Worm (Caenorhabditis elegans): ENCODE data around the gene F22B5.10.

F22B5.10 gene

ce11 chrII:8440792-8441191, 26.2 kb upstream of the F22B5.10 start:
- no peak for TF ChIP-seq unc-55 (GFP tag; optimal IDR thresholded peaks at IDR 0.05)
- no peak for TF ChIP-seq unc-39 (tag; optimal IDR thresholded peaks at IDR 0.05)
- peak; percentile 40 for TF ChIP-seq egl-27 (tag; optimal IDR thresholded peaks at IDR 0.05)
- TF ChIP-seq sma-9 (GFP tag; optimal IDR thresholded peaks at IDR 0.05), result peak; percentile 90
- TF ChIP-seq sma-9 (tag; optimal IDR thresholded peaks at IDR 0.05), result no peak
- peak; percentile 50 for TF ChIP-seq blmp-1 (tag; optimal IDR thresholded peaks at IDR 0.05; ENCODE audit: insufficient read depth)
- TF ChIP-seq sma-3 (GFP tag; optimal IDR thresholded peaks at IDR 0.05), result peak; percentile 85
- peak in 1 of 2 experiments; percentile 37 for TF ChIP-seq lsy-2 (tag; optimal IDR thresholded peaks at IDR 0.05)
- peak; percentile 54 for TF ChIP-seq F13H6.1 (tag; optimal IDR thresholded peaks at IDR 0.05)
- peak; percentile 86 for TF ChIP-seq nhr-21 (tag; optimal IDR thresholded peaks at IDR 0.05)
- TF ChIP-seq mdl-1 (tag; optimal IDR thresholded peaks at IDR 0.05), result peak; percentile 5 to 20
- TF ChIP-seq fos-1 (tag; optimal IDR thresholded peaks at IDR 0.05), result peak; percentile 54
- no peak for TF ChIP-seq nhr-77 (tag; optimal IDR thresholded peaks at IDR 0.05)
- TF ChIP-seq ztf-4 (tag; optimal IDR thresholded peaks at IDR 0.05), result no peak
- TF ChIP-seq C34F6.9 (tag; optimal IDR thresholded peaks at IDR 0.05), result no peak
- TF ChIP-seq R02D3.7 (tag; optimal IDR thresholded peaks at IDR 0.05), result no peak
- TF ChIP-seq snpc-4 (tag; optimal IDR thresholded peaks at IDR 0.05), result no peak
- peak; percentile 66 for TF ChIP-seq nhr-25 (tag; optimal IDR thresholded peaks at IDR 0.05)

DNA sequence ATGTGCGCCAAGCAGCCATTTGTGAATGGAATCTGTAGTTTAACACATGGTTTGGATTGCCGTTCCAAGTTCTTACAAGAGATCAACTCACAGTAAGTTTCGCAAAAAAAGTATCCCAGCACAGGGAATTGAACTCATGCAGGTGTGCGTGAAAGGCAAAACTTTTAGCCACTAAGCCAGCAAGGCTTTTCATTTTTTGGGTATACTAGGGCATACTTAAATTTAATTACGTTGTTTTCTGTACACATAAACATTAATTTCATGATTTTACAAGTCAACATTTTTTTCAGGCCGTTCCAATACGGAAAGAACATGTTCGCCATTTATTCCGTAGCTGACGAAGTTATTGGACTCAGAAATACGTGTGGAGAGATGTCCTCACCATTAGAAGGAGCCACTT, 25.5 kb upstream of the F22B5.10 start:
- no peak for TF ChIP-seq ama-1 (optimal IDR thresholded peaks at IDR 0.05)
- TF ChIP-seq mdl-1 (tag; optimal IDR thresholded peaks at IDR 0.05), result no peak
- no peak for TF ChIP-seq zag-1 (tag; optimal IDR thresholded peaks at IDR 0.05)
- no peak for TF ChIP-seq ceh-82 (tag; optimal IDR thresholded peaks at IDR 0.05)
- TF ChIP-seq aly-2 (tag; optimal IDR thresholded peaks at IDR 0.05), result no peak
- peak; percentile 1 for TF ChIP-seq ztf-4 (tag; optimal IDR thresholded peaks at IDR 0.05)
- no peak for TF ChIP-seq ztf-1 (GFP tag; conservative IDR thresholded peaks at IDR 0.05)
- peak; percentile 25 for TF ChIP-seq sma-9 (GFP tag; optimal IDR thresholded peaks at IDR 0.05)
- TF ChIP-seq sma-9 (tag; optimal IDR thresholded peaks at IDR 0.05), result no peak

ce11 chrII:8442176-8442575, 24.8 kb upstream of the F22B5.10 start:
- TF ChIP-seq egl-27 (tag; optimal IDR thresholded peaks at IDR 0.05), result no peak
- peak; percentile 16 for TF ChIP-seq fos-1 (tag; optimal IDR thresholded peaks at IDR 0.05)
- no peak for TF ChIP-seq ceh-82 (tag; optimal IDR thresholded peaks at IDR 0.05)
- no peak for TF ChIP-seq alr-1 (tag; optimal IDR thresholded peaks at IDR 0.05)
- peak; percentile 59 for TF ChIP-seq unc-55 (GFP tag; optimal IDR thresholded peaks at IDR 0.05)
- TF ChIP-seq lin-13 (GFP tag; optimal IDR thresholded peaks at IDR 0.05), result no peak
- TF ChIP-seq lsy-2 (tag; optimal IDR thresholded peaks at IDR 0.05), result peak; percentile 76 to 93
- peak; percentile 17 for TF ChIP-seq blmp-1 (tag; optimal IDR thresholded peaks at IDR 0.05; ENCODE audit: insufficient read depth)
- TF ChIP-seq F13H6.1 (tag; optimal IDR thresholded peaks at IDR 0.05), result peak; percentile 1
- TF ChIP-seq crh-2 (tag; optimal IDR thresholded peaks at IDR 0.05), result peak; percentile 31
- TF ChIP-seq mab-5 (tag; optimal IDR thresholded peaks at IDR 0.05), result no peak
- TF ChIP-seq C34F6.9 (tag; optimal IDR thresholded peaks at IDR 0.05), result peak; percentile 43
- peak; percentile 42 for TF ChIP-seq Y55F3AM.14 (GFP tag; optimal IDR thresholded peaks at IDR 0.05)
- no peak for TF ChIP-seq peb-1 (tag; optimal IDR thresholded peaks at IDR 0.05)
- peak; percentile 65 for TF ChIP-seq nhr-21 (tag; optimal IDR thresholded peaks at IDR 0.05)
- TF ChIP-seq sma-9 (GFP tag; optimal IDR thresholded peaks at IDR 0.05), result peak; percentile 60
- no peak for TF ChIP-seq sma-9 (tag; optimal IDR thresholded peaks at IDR 0.05)
- TF ChIP-seq sma-3 (GFP tag; optimal IDR thresholded peaks at IDR 0.05), result peak; percentile 67
- no peak for TF ChIP-seq ztf-1 (GFP tag; conservative IDR thresholded peaks at IDR 0.05)
- peak; percentile 53 for TF ChIP-seq gmeb-1 (tag; optimal IDR thresholded peaks at IDR 0.05)
- TF ChIP-seq nhr-25 (tag; optimal IDR thresholded peaks at IDR 0.05), result peak; percentile 79

DNA sequence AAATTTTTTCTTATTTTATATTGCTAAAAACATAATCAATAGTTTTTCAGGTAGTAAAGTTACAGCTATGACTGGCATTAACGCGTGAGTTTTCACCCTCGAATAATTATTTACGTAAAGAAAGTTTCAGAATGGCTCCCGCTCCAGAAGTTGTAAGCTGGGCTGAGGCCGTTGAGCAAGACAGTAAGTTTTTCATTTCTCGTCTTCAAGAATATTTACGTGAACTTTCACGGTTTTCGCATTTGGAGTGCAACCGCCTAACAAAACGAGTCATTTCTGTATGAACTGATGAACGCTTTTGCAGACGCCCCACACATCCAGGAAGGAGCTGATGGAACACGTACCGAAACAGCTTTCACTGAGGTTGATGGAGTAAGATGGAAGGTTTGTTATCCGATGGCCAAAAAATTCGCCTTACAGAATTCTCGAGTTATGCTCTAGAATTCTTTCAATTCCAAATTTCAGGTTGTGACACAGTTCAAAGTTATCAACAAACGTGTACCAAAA, 24.2 kb upstream of the F22B5.10 start, which contains the start of gene eif-3.G:
Gene eif-3.G (plus strand): TSS at position 51 of the 507 bp plus-strand sequence.
- TF ChIP-seq sma-3 (GFP tag; optimal IDR thresholded peaks at IDR 0.05) (no peak), sem-4 (tag; optimal IDR thresholded peaks at IDR 0.05) (no peak), sma-9 (GFP tag; optimal IDR thresholded peaks at IDR 0.05) (no peak), sma-9 (tag; optimal IDR thresholded peaks at IDR 0.05) (no peak), mbf-1 (tag; optimal IDR thresholded peaks at IDR 0.05) (no peak), nhr-21 (tag; optimal IDR thresholded peaks at IDR 0.05) (no peak), mdl-1 (tag; optimal IDR thresholded peaks at IDR 0.05) (no peak), lin-39 (tag; optimal IDR thresholded peaks at IDR 0.05) (no peak), nhr-23 (tag; optimal IDR thresholded peaks at IDR 0.05) (no peak), ztf-11 (tag; optimal IDR thresholded peaks at IDR 0.05) (no peak), nhr-129 (tag; optimal IDR thresholded peaks at IDR 0.05) (no peak), nhr-77 (tag; optimal IDR thresholded peaks at IDR 0.05) (no peak), skn-1 (tag; optimal IDR thresholded peaks at IDR 0.05) (no peak), ceh-82 (tag; optimal IDR thresholded peaks at IDR 0.05) (no peak), lin-11 (tag; optimal IDR thresholded peaks at IDR 0.05) (no peak), fos-1 (tag; optimal IDR thresholded peaks at IDR 0.05) (no peak), ZK546.5 (tag; optimal IDR thresholded peaks at IDR 0.05) (no peak), alr-1 (tag; optimal IDR thresholded peaks at IDR 0.05) (no peak), gmeb-1 (tag; optimal IDR thresholded peaks at IDR 0.05) (no peak), Y55F3AM.14 (GFP tag; optimal IDR thresholded peaks at IDR 0.05) (no peak)

All from whole organism, L2 larva.